Worm (Caenorhabditis elegans): ENCODE measurements around the gene nrde-1.
A peak's percentile ranks its signal among the peaks of the same experiment; 100 is the strongest.

The nrde-1 gene

ce11 chrIII:3734990-3735389, 21.7 kb downstream of the nrde-1 start, which contains the start of gene evl-18:
Gene evl-18, minus strand, starts transcription at chrIII:3735039.
- no peak for TF ChIP-seq unc-39 (tag; optimal IDR thresholded peaks at IDR 0.05)
- TF ChIP-seq R02D3.7 (tag; optimal IDR thresholded peaks at IDR 0.05) = no peak
- no peak for TF ChIP-seq nhr-43 (tag; optimal IDR thresholded peaks at IDR 0.05; ENCODE audit: poor library complexity, severe bottlenecking)
- peak; percentile 27 for TF ChIP-seq nfya-1 (tag; optimal IDR thresholded peaks at IDR 0.05; ENCODE audit: insufficient read depth)
- no peak for TF ChIP-seq aly-2 (tag; optimal IDR thresholded peaks at IDR 0.05)
- peak; percentile 18 for TF ChIP-seq pha-4 (tag; optimal IDR thresholded peaks at IDR 0.05)
- TF ChIP-seq ztf-4 (tag; optimal IDR thresholded peaks at IDR 0.05) = no peak
- TF ChIP-seq nhr-237 (tag; optimal IDR thresholded peaks at IDR 0.05) = no peak
- TF ChIP-seq nhr-77 (tag; optimal IDR thresholded peaks at IDR 0.05) = no peak
- no peak for TF ChIP-seq ZK546.5 (tag; optimal IDR thresholded peaks at IDR 0.05)
- peak; percentile 50 for TF ChIP-seq lin-15B (tag; optimal IDR thresholded peaks at IDR 0.05)
- TF ChIP-seq nhr-11 (tag; optimal IDR thresholded peaks at IDR 0.05) = no peak
- no peak for TF ChIP-seq ceh-9 (tag; optimal IDR thresholded peaks at IDR 0.05)
- TF ChIP-seq nhr-67 (tag; optimal IDR thresholded peaks at IDR 0.05) = no peak
- peak; percentile 13 for TF ChIP-seq lin-39 (tag; optimal IDR thresholded peaks at IDR 0.05)
- TF ChIP-seq pqm-1 (tag; optimal IDR thresholded peaks at IDR 0.05) = no peak

DNA sequence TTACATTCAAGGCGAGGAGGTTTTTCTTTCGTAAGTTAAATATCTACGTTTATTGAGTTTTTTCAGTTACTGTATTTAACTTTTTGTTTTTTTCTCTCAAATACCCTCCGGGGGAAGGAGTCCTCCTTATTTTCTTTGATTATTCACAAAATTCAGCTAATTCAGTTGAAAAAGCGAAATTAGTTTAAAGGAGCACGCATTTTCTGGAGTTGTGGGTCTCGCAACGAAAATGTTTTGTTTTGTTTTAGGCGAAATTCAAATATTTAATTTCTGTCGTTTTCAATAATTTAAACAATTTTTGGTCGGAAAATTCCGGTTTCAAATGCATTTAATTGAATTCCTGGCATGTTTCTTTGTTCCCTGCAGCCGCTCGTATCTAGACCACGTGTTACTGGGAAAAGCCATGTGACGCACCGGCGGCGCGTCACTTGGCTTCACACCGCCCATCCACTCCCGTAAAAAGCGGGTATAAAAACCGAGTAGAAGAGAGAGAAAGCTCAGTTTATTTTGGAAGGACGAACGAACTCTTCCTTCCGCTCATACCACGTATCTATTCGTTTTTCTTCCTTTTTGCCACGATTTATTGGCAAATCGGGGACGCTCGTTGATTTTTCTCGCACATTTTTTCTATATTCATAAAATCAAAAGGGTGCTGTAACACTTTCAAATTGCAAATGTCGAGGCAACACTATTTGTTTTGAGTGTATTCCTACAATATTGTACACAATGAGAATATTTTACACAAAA, 22.4 kb downstream of the nrde-1 start:
- TF ChIP-seq fkh-2 (tag; optimal IDR thresholded peaks at IDR 0.05) (no peak), fkh-10 (GFP tag; optimal IDR thresholded peaks at IDR 0.05) (no peak), ama-1 (optimal IDR thresholded peaks at IDR 0.05) (peak; percentile 78), ZK546.5 (tag; optimal IDR thresholded peaks at IDR 0.05) (no peak), ztf-11 (tag; optimal IDR thresholded peaks at IDR 0.05) (no peak), nfya-1 (tag; optimal IDR thresholded peaks at IDR 0.05; ENCODE audit: insufficient read depth) (peak; percentile 13), pha-4 (tag; optimal IDR thresholded peaks at IDR 0.05) (no peak), ztf-4 (tag; optimal IDR thresholded peaks at IDR 0.05) (no peak), ceh-28 (tag; optimal IDR thresholded peaks at IDR 0.05) (no peak), nhr-67 (tag; optimal IDR thresholded peaks at IDR 0.05) (no peak), unc-62 (GFP tag; optimal IDR thresholded peaks at IDR 0.05) (no peak)

- TF ChIP-seq tbx-2 (tag; optimal IDR thresholded peaks at IDR 0.05) (no peak), nhr-43 (tag; optimal IDR thresholded peaks at IDR 0.05; ENCODE audit: poor library complexity, severe bottlenecking) (peak; percentile 50), fkh-2 (tag; optimal IDR thresholded peaks at IDR 0.05) (no peak), elt-1 (tag; optimal IDR thresholded peaks at IDR 0.05) (no peak)
These were observed 23.0 kb downstream of the nrde-1 start, which contains the start of gene F34D10.4 for ce11 chrIII:3736302-3736701. Gene F34D10.4, plus strand, starts transcription at chrIII:3736602.

DNA sequence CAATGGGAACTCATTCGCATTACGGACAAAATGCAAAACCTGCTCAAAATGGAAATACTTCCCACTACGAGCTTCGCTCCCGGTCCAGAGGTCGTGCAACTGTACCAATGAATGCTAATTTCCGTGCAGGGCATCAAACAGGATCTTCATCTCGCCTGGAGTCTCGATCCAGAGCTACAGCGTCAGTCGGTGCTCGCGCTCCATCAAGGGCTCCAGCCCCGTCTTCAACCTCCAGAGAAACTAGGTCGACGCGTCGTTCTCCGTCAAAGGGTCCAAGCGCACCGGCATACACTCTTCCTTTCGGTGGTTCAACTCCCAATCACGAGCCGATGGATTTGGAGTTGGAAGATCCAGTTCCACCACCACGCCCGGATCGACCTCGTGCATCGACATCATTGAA, 24.5 kb downstream of the nrde-1 start:
- TF ChIP-seq nfya-1 (tag; optimal IDR thresholded peaks at IDR 0.05; ENCODE audit: insufficient read depth) (no peak), lin-15B (tag; optimal IDR thresholded peaks at IDR 0.05) (no peak), nhr-237 (tag; optimal IDR thresholded peaks at IDR 0.05) (no peak), sea-2 (GFP tag; optimal IDR thresholded peaks at IDR 0.05) (no peak), zag-1 (tag; optimal IDR thresholded peaks at IDR 0.05) (no peak), nhr-43 (tag; optimal IDR thresholded peaks at IDR 0.05; ENCODE audit: poor library complexity, severe bottlenecking) (no peak), ceh-9 (tag; optimal IDR thresholded peaks at IDR 0.05) (no peak), aly-2 (tag; optimal IDR thresholded peaks at IDR 0.05) (no peak), egl-27 (tag; optimal IDR thresholded peaks at IDR 0.05) (no peak), daf-12 (tag; optimal IDR thresholded peaks at IDR 0.05) (no peak), elt-2 (tag; optimal IDR thresholded peaks at IDR 0.05) (no peak)

DNA sequence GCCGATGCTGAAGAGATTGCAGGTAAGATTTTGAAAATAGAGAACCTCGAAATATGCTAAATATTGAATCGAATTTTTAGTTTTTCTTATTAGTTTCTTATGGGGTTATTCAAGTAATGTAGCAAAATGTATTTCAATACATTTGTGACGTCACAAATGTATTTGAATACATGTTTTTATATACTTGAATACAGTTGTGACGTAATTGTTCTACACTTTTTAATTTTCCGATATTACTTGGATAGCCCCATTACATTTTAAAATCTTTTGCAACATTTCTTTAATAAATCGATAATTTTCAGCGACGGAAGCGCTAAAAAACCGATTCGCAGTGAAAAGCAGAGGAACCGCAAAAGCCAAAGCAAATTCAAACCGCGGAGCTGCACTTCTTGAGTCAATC, 25.1 kb downstream of the nrde-1 start:
- TF ChIP-seq ztf-11 (tag; optimal IDR thresholded peaks at IDR 0.05) = no peak
- TF ChIP-seq mml-1 (tag; optimal IDR thresholded peaks at IDR 0.05) = no peak
- TF ChIP-seq egl-5 (tag; optimal IDR thresholded peaks at IDR 0.05) = no peak
- TF ChIP-seq nhr-77 (tag; optimal IDR thresholded peaks at IDR 0.05) = no peak
- TF ChIP-seq tbx-2 (tag; optimal IDR thresholded peaks at IDR 0.05) = no peak
- no peak for TF ChIP-seq nhr-67 (tag; optimal IDR thresholded peaks at IDR 0.05)
- TF ChIP-seq pha-4 (tag; optimal IDR thresholded peaks at IDR 0.05) = no peak
- no peak for TF ChIP-seq skn-1 (tag; optimal IDR thresholded peaks at IDR 0.05)
- TF ChIP-seq mdl-1 (tag; optimal IDR thresholded peaks at IDR 0.05) = no peak
- no peak for TF ChIP-seq nhr-76 (tag; optimal IDR thresholded peaks at IDR 0.05)
- TF ChIP-seq nhr-12 (tag; optimal IDR thresholded peaks at IDR 0.05) = no peak
- no peak for TF ChIP-seq ceh-16 (tag; optimal IDR thresholded peaks at IDR 0.05)
- no peak for TF ChIP-seq elt-3 (tag; optimal IDR thresholded peaks at IDR 0.05)
- TF ChIP-seq jun-1 (tag; optimal IDR thresholded peaks at IDR 0.05) = no peak
- no peak for TF ChIP-seq zag-1 (tag; optimal IDR thresholded peaks at IDR 0.05)
- TF ChIP-seq ceh-82 (tag; optimal IDR thresholded peaks at IDR 0.05) = no peak
- no peak for TF ChIP-seq nhr-23 (tag; optimal IDR thresholded peaks at IDR 0.05)
- no peak for TF ChIP-seq nhr-43 (tag; optimal IDR thresholded peaks at IDR 0.05; ENCODE audit: poor library complexity, severe bottlenecking)
- no peak for TF ChIP-seq pqm-1 (tag; optimal IDR thresholded peaks at IDR 0.05)
- TF ChIP-seq lin-15B (tag; optimal IDR thresholded peaks at IDR 0.05) = no peak

Data from whole organism, L3 larva.